Worm (Caenorhabditis elegans) whole organism, mixed stage, embryonic: ENCODE results near the gene C08E3.14.

ENCODE experiments used
- ceh-39 ChIP-seq: fragments of 150-350 bp; optimal IDR thresholded peaks from 2 replicates; lab custom pipeline; 2014; ENCODE audit warnings: missing biosample characterization, missing genetic modification characterization
- elt-1 ChIP-seq: sonication (generic microtip); optimal IDR thresholded peaks from 2 replicates; lab custom pipeline; 2017; ENCODE audit warnings: missing genetic modification characterization, mild to moderate bottlenecking, missing compliant biosample characterization, antibody characterized with exemption, moderate library complexity, borderline replicate concordance; ENCODE audit not compliant: insufficient read depth
- elt-3 ChIP-seq: fragments of 150-350 bp; optimal IDR thresholded peaks from 2 replicates; lab custom pipeline; 2014; ENCODE audit warnings: missing biosample characterization, missing genetic modification characterization
- ham-2 ChIP-seq: fragments of 200-800 bp; sonication (Bioruptor generic); optimal IDR thresholded peaks from 2 replicates; lab custom pipeline; 2018; ENCODE audit warnings: mild to moderate bottlenecking, missing genetic modification characterization, missing compliant biosample characterization
- lsy-2 ChIP-seq: fragments of 150-350 bp; optimal IDR thresholded peaks from 2 replicates; lab custom pipeline; 2014; ENCODE audit warnings: missing biosample characterization, missing genetic modification characterization
- nhr-28 ChIP-seq: fragments of 150-350 bp; optimal IDR thresholded peaks from 2 replicates; lab custom pipeline; 2014; ENCODE audit warnings: missing biosample characterization, missing genetic modification characterization
- nhr-76 ChIP-seq: sonication (generic microtip); optimal IDR thresholded peaks from 2 replicates; lab custom pipeline; 2017; ENCODE audit warnings: missing biosample characterization, missing genetic modification characterization
- snpc-4 ChIP-seq: fragments of 150-350 bp; optimal IDR thresholded peaks from 2 replicates; lab custom pipeline; 2014; ENCODE audit warnings: missing biosample characterization, missing genetic modification characterization
- unc-39 ChIP-seq: fragments of 150-350 bp; optimal IDR thresholded peaks from 2 replicates; lab custom pipeline; 2014; ENCODE audit warnings: missing biosample characterization, missing genetic modification characterization
- ztf-11 ChIP-seq: fragments of 150-350 bp; optimal IDR thresholded peaks from 2 replicates; lab custom pipeline; 2014; ENCODE audit warnings: missing biosample characterization, missing genetic modification characterization

DNA sequence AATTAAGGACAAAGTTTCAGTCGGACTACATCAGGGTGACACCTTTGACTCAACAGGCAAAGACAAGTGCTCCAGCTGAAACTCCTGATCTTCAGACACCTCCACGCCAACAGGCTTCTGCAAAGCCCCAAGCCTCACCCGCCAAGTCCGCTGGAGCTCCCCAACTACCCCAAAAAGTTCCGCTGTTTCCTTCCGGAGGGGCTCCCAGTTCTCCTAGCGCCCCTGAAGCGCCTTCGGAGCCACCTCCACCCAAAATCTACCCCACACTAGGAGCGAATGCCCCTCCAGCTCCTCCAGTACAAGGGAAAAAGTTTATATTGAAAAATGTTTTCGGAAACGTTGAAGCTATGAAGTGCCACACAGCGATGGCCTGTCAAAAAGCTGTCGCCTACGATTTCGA lies 22.7 kb upstream of the C08E3.14 start:
- TF ChIP-seq ceh-39 (tag; lab: Kevin White, UChicago) (no peak), ztf-11 (tag; lab: Kevin White, UChicago) (no peak), ham-2 (GFP tag; lab: Kevin White, UChicago) (no peak), lsy-2 (tag; lab: Kevin White, UChicago) (no peak), elt-1 (tag; lab: Kevin White, UChicago) (no peak), elt-3 (tag; lab: Kevin White, UChicago) (no peak), nhr-28 (no peak), snpc-4 (tag; lab: Kevin White, UChicago) (no peak), nhr-76 (tag; lab: Kevin White, UChicago) (no peak), unc-39 (tag; lab: Kevin White, UChicago) (no peak)
